Worm (Caenorhabditis elegans) whole organism, young adult: ENCODE measurements around the gene clec-174.

Source experiments
- B0019.2 ChIP-seq: fragments of 200-800 bp; sonication (Bioruptor generic); conservative IDR thresholded peaks from 2 replicates; pipeline ENCODE4 v1.3.6; 2022; ENCODE audit warnings: missing genetic modification reagents, missing genetic modification characterization, missing compliant biosample characterization
- F33H1.4 ChIP-seq: fragments of 200-800 bp; sonication (Bioruptor generic); IDR thresholded peaks from 2 replicates; pipeline ENCODE4 v1.3.6; 2022; ENCODE audit warnings: missing genetic modification reagents, missing genetic modification characterization, missing compliant biosample characterization
- F49E8.2 ChIP-seq: sonication (generic microtip); optimal IDR thresholded peaks from 3 replicates; lab custom pipeline; 2017; ENCODE audit warnings: missing genetic modification characterization, mild to moderate bottlenecking, missing compliant biosample characterization, antibody characterized with exemption, moderate library complexity; ENCODE audit not compliant: insufficient read depth
- F57C9.4 ChIP-seq: sonication (generic microtip); optimal IDR thresholded peaks from 2 replicates; lab custom pipeline; 2017; ENCODE audit warnings: mild to moderate bottlenecking, missing genetic modification characterization, missing compliant biosample characterization
- Y56A3A.18 ChIP-seq: fragments of 200-800 bp; sonication (Bioruptor generic); IDR thresholded peaks from 2 replicates; pipeline ENCODE4 v1.3.6; 2022; ENCODE audit warnings: missing genetic modification reagents, missing genetic modification characterization, missing compliant biosample characterization
- ZK185.1 ChIP-seq: sonication (generic microtip); optimal IDR thresholded peaks from 2 replicates; lab custom pipeline; 2016; ENCODE audit warnings: mild to moderate bottlenecking, missing genetic modification characterization, missing compliant biosample characterization; ENCODE audit not compliant: poor library complexity, severe bottlenecking
- atf-7 ChIP-seq: sonication (generic microtip); optimal IDR thresholded peaks from 2 replicates; lab custom pipeline; 2017; ENCODE audit warnings: mild to moderate bottlenecking, missing genetic modification characterization, missing compliant biosample characterization
- ceh-27 ChIP-seq: fragments of 200-800 bp; sonication (Bioruptor generic); optimal IDR thresholded peaks from 2 replicates; lab custom pipeline; 2018; ENCODE audit warnings: mild to moderate bottlenecking, missing genetic modification characterization, moderate library complexity, missing compliant biosample characterization
- ets-4 ChIP-seq: fragments of 200-800 bp; sonication (Bioruptor generic); optimal IDR thresholded peaks from 2 replicates; lab custom pipeline; 2018; ENCODE audit warnings: mild to moderate bottlenecking, missing genetic modification characterization, missing compliant biosample characterization
- gei-17 ChIP-seq: fragments of 200-800 bp; sonication (Bioruptor generic); optimal IDR thresholded peaks from 2 replicates; lab custom pipeline; 2018; ENCODE audit warnings: mild to moderate bottlenecking, missing genetic modification characterization, missing compliant biosample characterization
- let-607 ChIP-seq, 2 experiments: fragments of 200-800 bp in 1 of 2; sonication (Bioruptor generic) in 1 of 2; sonication (generic microtip) in 1 of 2; optimal IDR thresholded peaks; 2 replicates each; lab custom pipeline; 2016 to 2018; ENCODE audit warnings: mild to moderate bottlenecking in 2 of 2, missing compliant biosample characterization in 2 of 2, missing genetic modification characterization in 2 of 2, moderate library complexity in 2 of 2, missing genotype in 1 of 2
- madf-6 ChIP-seq: fragments of 200-800 bp; sonication (Bioruptor generic); IDR thresholded peaks from 2 replicates; pipeline ENCODE4 v1.3.6; 2022; ENCODE audit warnings: missing genetic modification reagents, missing genetic modification characterization, missing compliant biosample characterization
- nhr-27 ChIP-seq: fragments of 200-800 bp; sonication (Bioruptor generic); optimal IDR thresholded peaks from 2 replicates; lab custom pipeline; 2018; ENCODE audit warnings: mild to moderate bottlenecking, missing genetic modification characterization, moderate library complexity, missing compliant biosample characterization
- nhr-80 ChIP-seq: sonication (generic microtip); optimal IDR thresholded peaks from 2 replicates; lab custom pipeline; 2016; ENCODE audit warnings: missing genetic modification characterization, missing compliant biosample characterization
- nhr-90 ChIP-seq: sonication (generic microtip); optimal IDR thresholded peaks from 2 replicates; lab custom pipeline; 2016; ENCODE audit warnings: missing genotype, mild to moderate bottlenecking, missing genetic modification characterization, missing compliant biosample characterization
- sptf-2 ChIP-seq: fragments of 200-800 bp; sonication (Bioruptor generic); optimal IDR thresholded peaks from 2 replicates; lab custom pipeline; 2018; ENCODE audit warnings: mild to moderate bottlenecking, missing genetic modification characterization, missing compliant biosample characterization
- tbp1 ChIP-seq: fragments of 200-800 bp; sonication (Bioruptor generic); optimal IDR thresholded peaks from 2 replicates; lab custom pipeline; 2018; ENCODE audit warnings: mild to moderate bottlenecking, missing genetic modification characterization, missing compliant biosample characterization
- tlf-1 ChIP-seq: fragments of 200-800 bp; sonication (Bioruptor generic); optimal IDR thresholded peaks from 2 replicates; lab custom pipeline; 2018; ENCODE audit warnings: mild to moderate bottlenecking, missing genetic modification characterization, missing compliant biosample characterization
- unc-62 ChIP-seq: fragments of 150-350 bp; optimal IDR thresholded peaks from 2 replicates; lab custom pipeline; 2014; ENCODE audit warnings: missing biosample characterization, missing genetic modification reagents, missing genetic modification characterization
- ztf-22 ChIP-seq: fragments of 200-800 bp; sonication (Bioruptor generic); optimal IDR thresholded peaks from 2 replicates; lab custom pipeline; 2018; ENCODE audit warnings: mild to moderate bottlenecking, missing genetic modification characterization, moderate library complexity, missing compliant biosample characterization
- ztf-25 ChIP-seq: fragments of 200-800 bp; sonication (Bioruptor generic); IDR thresholded peaks from 2 replicates; pipeline ENCODE4 v1.3.6; 2022; ENCODE audit warnings: missing genetic modification reagents, missing genetic modification characterization, missing compliant biosample characterization
- ztf-26 ChIP-seq: sonication (generic microtip); optimal IDR thresholded peaks from 2 replicates; lab custom pipeline; 2017; ENCODE audit warnings: missing genetic modification characterization, missing compliant biosample characterization

clec-174 gene

ce11 chrIV:3899719-3900554, 41.6 kb downstream of the clec-174 start, which contains the start of gene srz-62:
Gene srz-62, plus strand, starts transcription at chrIV:3900504.
- TF ChIP-seq nhr-80 (tag; lab: Kevin White, UChicago): peak; percentile 95
- TF ChIP-seq unc-62 (GFP tag; lab: Kevin White, UChicago): peak; percentile 88
- TF ChIP-seq ztf-22 (GFP tag; lab: Kevin White, UChicago): peak; percentile 82
- TF ChIP-seq tbp1 (GFP tag; lab: Kevin White, UChicago): peak; percentile 17
- TF ChIP-seq Y56A3A.18 (GFP tag; lab: Robert Waterston, UW): peak; percentile 44; the same call in 1 of the 2 replicates
- peak; percentile 89 for TF ChIP-seq ets-4
- TF ChIP-seq ztf-26 (tag; lab: Kevin White, UChicago): no peak
- no peak for TF ChIP-seq F49E8.2 (tag; lab: Kevin White, UChicago)
- peak in 1 of 2 experiments; percentile 48 for TF ChIP-seq let-607 (tag; optimal IDR thresholded peaks at IDR 0.05; lab: Kevin White, UChicago)
- TF ChIP-seq nhr-90 (tag; lab: Kevin White, UChicago): no peak
- peak; percentile 50 for TF ChIP-seq tlf-1 (GFP tag; lab: Kevin White, UChicago)
- TF ChIP-seq atf-7 (tag; lab: Kevin White, UChicago): peak; percentile 82

ce11 chrIV:3894770-3895169, 46.7 kb downstream of the clec-174 start, which contains the start of gene dct-8:
Gene dct-8, plus strand, starts transcription at chrIV:3895070.
- no peak for TF ChIP-seq ZK185.1

ce11 chrIV:3894004-3894480, 47.5 kb downstream of the clec-174 start, which contains the start of gene F56D6.8:
Gene F56D6.8, minus strand, starts transcription at chrIV:3894430.
- no peak for TF ChIP-seq madf-6
- no peak for TF ChIP-seq gei-17 (GFP tag; lab: Kevin White, UChicago)
- no peak for TF ChIP-seq sptf-2 (GFP tag; lab: Kevin White, UChicago)
- no peak for TF ChIP-seq F33H1.4 (GFP tag; lab: Robert Waterston, UW)
- no peak for TF ChIP-seq F57C9.4 (tag; lab: Kevin White, UChicago)
- TF ChIP-seq, all 124 proteins: peak for 0

ce11 chrIV:3892027-3892426, 49.5 kb downstream of the clec-174 start, which contains the start of gene F56D6.9:
Gene F56D6.9, plus strand, starts transcription at chrIV:3892327.
- TF ChIP-seq ceh-27: no peak
- TF ChIP-seq nhr-27 (tag; lab: Kevin White, UChicago): no peak
- no peak for TF ChIP-seq ztf-25
- no peak for TF ChIP-seq B0019.2 (GFP tag; lab: Robert Waterston, UW)
